Fruit fly (Drosophila melanogaster): ENCODE measurements around the gene CG7872.

Gene CG7872

DNA sequence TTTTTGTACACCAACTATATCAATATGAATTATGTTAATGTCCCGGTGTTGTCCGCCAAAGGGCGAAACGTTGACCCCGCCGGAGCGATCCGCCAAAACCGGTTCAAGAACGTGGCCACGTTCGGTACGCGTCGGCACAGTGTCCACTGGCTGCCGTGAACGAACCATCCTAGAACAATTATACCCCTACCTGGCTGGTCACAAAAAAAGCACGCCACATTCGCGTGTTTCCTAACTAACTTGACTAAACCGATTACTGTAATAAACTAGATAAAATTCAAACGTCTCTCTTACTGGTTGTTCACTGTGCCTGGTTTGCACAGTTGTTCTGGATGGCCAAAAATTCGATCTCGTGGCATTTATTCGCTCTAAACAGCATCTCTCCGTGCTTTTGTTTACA lies 1.6 kb downstream of the CG7872 start (continued):
- TF ChIP-seq nmo (GFP tag; optimal IDR thresholded peaks at IDR 0.05) = peak; percentile 89
- peak; percentile 84 for TF ChIP-seq shn (GFP tag; optimal IDR thresholded peaks at IDR 0.05)
- peak; percentile 77 for TF ChIP-seq CG6765 (GFP tag; optimal IDR thresholded peaks at IDR 0.05)
- peak; percentile 21 for TF ChIP-seq fd102C (GFP tag; optimal IDR thresholded peaks at IDR 0.05)
- peak; percentile 99 for TF ChIP-seq Med (GFP tag)
- TF ChIP-seq CG31365 (tag; optimal IDR thresholded peaks at IDR 0.05) = peak; percentile 79
- TF ChIP-seq CG2202 (tag; optimal IDR thresholded peaks at IDR 0.05) = peak; percentile 76
- TF ChIP-seq Side (GFP tag; optimal IDR thresholded peaks at IDR 0.05) = peak; percentile 94
- no peak for TF ChIP-seq amos (GFP tag; IDR thresholded peaks at IDR 0.05; ENCODE audit: partially characterized antibody)
- peak; percentile 70 for TF ChIP-seq ac (GFP tag; optimal IDR thresholded peaks at IDR 0.05)
- peak; percentile 72 for TF ChIP-seq vfl (GFP tag; optimal IDR thresholded peaks at IDR 0.05)
- TF ChIP-seq MTF-1 (GFP tag; optimal IDR thresholded peaks at IDR 0.05; ENCODE audit: borderline replicate concordance) = peak; percentile 87
- TF ChIP-seq CG8290 (GFP tag; optimal IDR thresholded peaks at IDR 0.05) = peak; percentile 74
- peak; percentile 56 to 99 for TF ChIP-seq CG8290 (tag; optimal IDR thresholded peaks at IDR 0.05)
- peak; percentile 91 for TF ChIP-seq CoRest (tag; optimal IDR thresholded peaks at IDR 0.05)
- TF ChIP-seq yki (optimal IDR thresholded peaks at IDR 0.05) = no peak
- TF ChIP-seq Dfd (GFP tag; optimal IDR thresholded peaks at IDR 0.05) = no peak
- peak; percentile 83 for TF ChIP-seq Atf-2 (GFP tag; optimal IDR thresholded peaks at IDR 0.05)
- TF ChIP-seq dpn (GFP tag; optimal IDR thresholded peaks at IDR 0.05) = peak; percentile 93 to 96
- peak; percentile 93 for TF ChIP-seq CG7786 (GFP tag; optimal IDR thresholded peaks at IDR 0.05)
- TF ChIP-seq YL-1 (GFP tag; optimal IDR thresholded peaks at IDR 0.05) = peak; percentile 59
- peak; percentile 89 for TF ChIP-seq corto (GFP tag; optimal IDR thresholded peaks at IDR 0.05)
- TF ChIP-seq sr (GFP tag; IDR thresholded peaks at IDR 0.05) = peak; percentile 63; the same call in 1 of the 3 replicates
- TF ChIP-seq CG4424 (GFP tag; optimal IDR thresholded peaks at IDR 0.05) = peak; percentile 87
- TF ChIP-seq CG15011 (GFP tag; optimal IDR thresholded peaks at IDR 0.05) = no peak
- no peak for TF ChIP-seq zen2 (GFP tag; IDR thresholded peaks at IDR 0.05; ENCODE audit: partially characterized antibody)
- peak; percentile 52; the same call in 1 of the 2 replicates for TF ChIP-seq CkIIα-i1 (GFP tag; IDR thresholded peaks at IDR 0.05)
- peak; percentile 90 for TF ChIP-seq Awh (GFP tag; IDR thresholded peaks at IDR 0.05)
- TF ChIP-seq unpg (GFP tag; optimal IDR thresholded peaks at IDR 0.05) = peak; percentile 92
- no peak for TF ChIP-seq CG6791 (GFP tag; IDR thresholded peaks at IDR 0.05; ENCODE audit: partially characterized antibody)
- peak; percentile 88 for TF ChIP-seq CG10979 (tag; optimal IDR thresholded peaks at IDR 0.05)
- no peak for TF ChIP-seq unc-4 (GFP tag; IDR thresholded peaks at IDR 0.05; ENCODE audit: partially characterized antibody)
- TF ChIP-seq ato (GFP tag; IDR thresholded peaks at IDR 0.05; ENCODE audit: partially characterized antibody) = no peak
- TF ChIP-seq Sry-β (GFP tag; optimal IDR thresholded peaks at IDR 0.05) = peak; percentile 21
- no peak for TF ChIP-seq CG14860 (GFP tag; IDR thresholded peaks at IDR 0.05; ENCODE audit: partially characterized antibody)
- peak; percentile 96 for TF ChIP-seq NFAT (GFP tag; IDR thresholded peaks at IDR 0.05)
- TF ChIP-seq tio (GFP tag; optimal IDR thresholded peaks at IDR 0.05) = no peak
- peak; percentile 0 for TF ChIP-seq CG15479 (GFP tag; optimal IDR thresholded peaks at IDR 0.05)
- TF ChIP-seq CG13123 (GFP tag; optimal IDR thresholded peaks at IDR 0.05) = peak; percentile 81
- peak; percentile 86 for TF ChIP-seq CG14050 (GFP tag; IDR thresholded peaks at IDR 0.05)
- no peak for TF ChIP-seq gsb-n (tag; optimal IDR thresholded peaks at IDR 0.05)
- TF ChIP-seq sc (optimal IDR thresholded peaks at IDR 0.05) = no peak
- TF ChIP-seq sc (GFP tag; optimal IDR thresholded peaks at IDR 0.05) = peak; percentile 72
- TF ChIP-seq CG16863 (GFP tag; optimal IDR thresholded peaks at IDR 0.05) = peak; percentile 91
- peak; percentile 88 for TF ChIP-seq CG18262 (tag; optimal IDR thresholded peaks at IDR 0.05)
- TF ChIP-seq insv (GFP tag; optimal IDR thresholded peaks at IDR 0.05) = peak in 1 of 2 experiments; percentile 51
- TF ChIP-seq CG17361 (GFP tag; IDR thresholded peaks at IDR 0.05) = peak; percentile 86
- TF ChIP-seq fd64A (GFP tag; optimal IDR thresholded peaks at IDR 0.05) = peak; percentile 79
- peak; percentile 77 for TF ChIP-seq CG10431 (GFP tag; optimal IDR thresholded peaks at IDR 0.05)
- TF ChIP-seq da (GFP tag; optimal IDR thresholded peaks at IDR 0.05) = peak; percentile 62
- peak; percentile 68; the same call in 1 of the 3 replicates for TF ChIP-seq CG3726 (GFP tag; IDR thresholded peaks at IDR 0.05)

Data from whole organism, embryonic.